Worm (Caenorhabditis elegans) whole organism, L2 larva: ENCODE measurements around the gene hmp-1.

Experiments used
- F13H6.1 ChIP-seq: sonication (generic microtip); optimal IDR thresholded peaks from 2 replicates; lab custom pipeline; 2016; ENCODE audit warnings: missing genetic modification characterization, missing compliant biosample characterization
- ceh-82 ChIP-seq: fragments of 150-350 bp; optimal IDR thresholded peaks from 2 replicates; lab custom pipeline; 2014; ENCODE audit warnings: missing biosample characterization, missing genetic modification characterization
- crh-2 ChIP-seq: sonication (generic microtip); optimal IDR thresholded peaks from 2 replicates; lab custom pipeline; 2017; ENCODE audit warnings: missing biosample characterization, missing genetic modification characterization
- elt-1 ChIP-seq: fragments of 150-350 bp; optimal IDR thresholded peaks from 2 replicates; lab custom pipeline; 2014; ENCODE audit warnings: missing biosample characterization, missing genetic modification characterization
- lin-11 ChIP-seq: fragments of 150-350 bp; sonication (generic microtip); optimal IDR thresholded peaks from 2 replicates; lab custom pipeline; 2014; ENCODE audit warnings: missing biosample characterization, missing genetic modification characterization, inconsistent platforms, mixed read lengths
- lin-39 ChIP-seq: fragments of 150-350 bp; optimal IDR thresholded peaks from 2 replicates; lab custom pipeline; 2014; ENCODE audit warnings: missing biosample characterization, missing genetic modification reagents, missing genetic modification characterization
- nhr-129 ChIP-seq: fragments of 150-350 bp; optimal IDR thresholded peaks from 2 replicates; lab custom pipeline; 2014; ENCODE audit warnings: missing biosample characterization, missing genetic modification characterization
- ztf-4 ChIP-seq: fragments of 150-350 bp; optimal IDR thresholded peaks from 2 replicates; lab custom pipeline; 2014; ENCODE audit warnings: missing biosample characterization, missing genetic modification characterization

DNA sequence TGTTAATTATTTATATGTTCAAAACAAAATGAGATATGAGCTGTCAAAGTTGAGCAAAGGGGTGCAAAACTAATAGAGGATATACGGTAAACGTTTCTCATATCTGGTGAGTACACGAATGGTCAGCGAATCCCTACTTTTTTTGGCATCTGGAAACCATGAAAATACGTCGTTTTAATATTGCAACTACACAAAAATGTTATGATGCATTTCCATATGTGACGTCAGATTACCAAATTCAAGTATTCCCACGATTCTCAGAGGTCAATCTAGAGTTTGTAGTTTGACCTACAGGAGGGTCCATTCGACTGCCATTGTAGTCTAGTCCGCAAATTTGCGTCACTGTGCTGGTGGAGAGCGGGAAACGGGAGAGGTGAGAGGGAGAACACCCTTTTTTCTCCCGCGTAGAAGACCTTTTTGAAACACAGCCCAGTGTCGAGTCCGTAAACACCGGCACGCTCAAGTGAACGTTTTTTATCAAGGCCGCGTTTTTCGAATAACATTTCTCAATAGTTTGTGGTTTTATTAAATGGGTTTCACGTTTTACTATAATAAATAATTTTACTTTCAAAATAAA lies 50.7 kb downstream of the hmp-1 start:
- TF ChIP-seq elt-1 (tag; lab: Kevin White, UChicago), result no peak
- peak; percentile 53 for TF ChIP-seq nhr-129 (tag; lab: Kevin White, UChicago)
- no peak for TF ChIP-seq F13H6.1 (tag; lab: Kevin White, UChicago)
- TF ChIP-seq lin-39 (tag; lab: Kevin White, UChicago), result no peak
- no peak for TF ChIP-seq ztf-4 (tag; lab: Kevin White, UChicago)
- TF ChIP-seq lin-11 (tag; lab: Kevin White, UChicago), result no peak
- peak; percentile 39 for TF ChIP-seq crh-2 (tag; lab: Kevin White, UChicago)
- no peak for TF ChIP-seq ceh-82
